Worm (Caenorhabditis elegans): Measurements from ENCODE around the gene cgef-1.
A peak's percentile ranks its signal among the peaks of the same experiment; 100 is the strongest.

The cgef-1 gene

DNA sequence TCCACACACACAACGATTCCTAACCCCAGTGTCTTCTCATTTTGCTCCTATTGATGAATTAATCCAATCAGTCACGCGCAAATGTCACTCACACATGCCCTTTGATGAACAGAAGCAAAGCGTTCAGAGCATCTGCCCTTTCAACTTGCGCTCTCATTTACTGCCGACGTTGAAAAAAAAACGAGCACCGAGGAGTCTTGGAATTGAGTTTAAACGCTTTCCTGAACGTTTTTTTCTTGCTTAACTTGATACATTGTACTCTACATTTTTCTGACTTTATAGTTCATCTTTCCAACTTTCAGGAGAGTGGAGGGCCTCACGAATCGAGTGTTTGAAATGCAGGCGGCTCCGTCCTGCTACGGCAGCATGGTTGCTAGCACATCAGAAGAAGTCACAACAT is at the start of gene cgef-1:
Gene cgef-1, plus strand, starts transcription at position 301 of the 400 bp plus-strand sequence.
- TF ChIP-seq B0310.2 (tag; optimal IDR thresholded peaks at IDR 0.05) (no peak), ceh-13 (GFP tag; optimal IDR thresholded peaks at IDR 0.05) (no peak), tbx-11 (GFP tag; IDR thresholded peaks at IDR 0.05) (no peak)

DNA sequence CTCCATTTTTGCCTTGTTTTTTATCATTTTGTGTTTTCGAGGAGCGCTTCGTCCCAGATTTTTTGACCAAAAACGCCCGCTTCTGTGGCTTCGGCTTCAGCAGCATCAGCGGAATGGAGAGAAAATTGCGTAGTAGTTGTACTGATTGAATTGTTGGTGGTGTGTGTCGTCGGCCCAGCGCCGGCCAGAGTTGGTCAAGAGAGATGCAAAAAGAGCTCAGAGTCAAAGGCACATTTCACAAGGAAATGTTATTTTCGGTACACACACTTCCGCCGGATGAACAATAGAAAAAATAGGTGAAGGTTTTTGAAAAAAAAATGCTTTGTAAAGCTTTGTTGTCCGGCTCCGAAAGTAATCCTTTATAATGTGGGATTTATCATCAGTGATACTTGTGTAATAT is 44.2 kb upstream of the cgef-1 start:
- TF ChIP-seq hnd-1 (tag; optimal IDR thresholded peaks at IDR 0.05) (no peak), F13C5.2 (tag; optimal IDR thresholded peaks at IDR 0.05) (no peak), scrt-1 (GFP tag; IDR thresholded peaks at IDR 0.05) (no peak), ets-7 (tag; optimal IDR thresholded peaks at IDR 0.05) (no peak), flt-1 (GFP tag; IDR thresholded peaks at IDR 0.05) (no peak), B0310.2 (tag; optimal IDR thresholded peaks at IDR 0.05) (no peak), hmbx-1 (tag; optimal IDR thresholded peaks at IDR 0.05) (no peak), tra-4 (tag; optimal IDR thresholded peaks at IDR 0.05) (no peak), ceh-13 (GFP tag; optimal IDR thresholded peaks at IDR 0.05) (no peak), ceh-36 (tag; optimal IDR thresholded peaks at IDR 0.05) (no peak), tbx-11 (GFP tag; IDR thresholded peaks at IDR 0.05) (no peak), aly-1 (tag; optimal IDR thresholded peaks at IDR 0.05) (no peak)

DNA sequence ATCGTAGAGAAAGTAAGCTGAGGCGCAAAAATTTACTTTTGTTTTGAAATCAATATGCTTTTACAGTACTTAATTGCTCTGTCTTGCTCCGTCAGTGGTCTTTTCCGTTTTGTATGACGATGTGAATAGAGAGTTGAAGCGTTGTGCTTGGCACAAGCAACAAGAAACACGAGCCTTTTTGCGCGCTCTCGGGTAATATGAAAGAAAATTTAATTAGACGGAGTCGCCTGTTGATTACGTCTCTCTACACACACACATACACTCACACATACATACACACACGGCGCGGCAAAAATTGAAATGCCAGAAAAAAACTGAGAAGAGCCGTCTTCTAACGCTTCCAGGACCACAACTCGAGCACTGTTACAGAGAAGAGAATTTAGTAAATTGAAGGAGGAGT is 42.0 kb upstream of the cgef-1 start:
- TF ChIP-seq ets-7 (tag; optimal IDR thresholded peaks at IDR 0.05) (no peak), ceh-36 (tag; optimal IDR thresholded peaks at IDR 0.05) (no peak), ceh-13 (GFP tag; optimal IDR thresholded peaks at IDR 0.05) (no peak), hmg-4 (GFP tag; optimal IDR thresholded peaks at IDR 0.05) (no peak), ama-1 (optimal IDR thresholded peaks at IDR 0.05) (no peak), scrt-1 (GFP tag; IDR thresholded peaks at IDR 0.05) (no peak), tbx-37 (GFP tag; conservative IDR thresholded peaks at IDR 0.05) (no peak), hmbx-1 (tag; optimal IDR thresholded peaks at IDR 0.05) (no peak), pes-1 (GFP tag; IDR thresholded peaks at IDR 0.05) (no peak), aly-1 (tag; optimal IDR thresholded peaks at IDR 0.05) (no peak), hnd-1 (tag; optimal IDR thresholded peaks at IDR 0.05) (no peak), F13C5.2 (tag; optimal IDR thresholded peaks at IDR 0.05) (no peak), tbx-11 (GFP tag; IDR thresholded peaks at IDR 0.05) (no peak), sea-1 (GFP tag; conservative IDR thresholded peaks at IDR 0.05) (no peak), tra-4 (tag; optimal IDR thresholded peaks at IDR 0.05) (no peak), B0310.2 (tag; optimal IDR thresholded peaks at IDR 0.05) (no peak)

DNA sequence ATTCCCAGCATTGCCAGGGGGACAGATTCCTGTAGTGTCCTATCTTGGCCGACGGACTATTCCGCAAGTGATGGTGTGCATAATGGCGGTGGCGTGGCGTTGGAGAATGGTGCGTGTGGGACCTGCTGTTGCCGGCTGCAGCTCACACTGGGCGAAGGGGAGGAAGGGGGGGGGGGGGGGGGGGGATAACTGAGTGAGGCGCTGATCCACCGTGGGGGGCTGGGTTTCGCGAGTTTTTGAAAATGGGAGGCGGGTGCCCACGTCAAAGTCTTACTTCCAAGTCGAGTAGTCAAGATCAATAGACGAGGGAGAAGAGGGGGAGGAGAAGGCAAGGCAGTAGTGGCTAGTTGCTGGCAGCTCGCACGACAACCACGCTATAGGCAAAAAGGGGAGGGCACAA is 40.4 kb upstream of the cgef-1 start:
- TF ChIP-seq ceh-36 (tag; optimal IDR thresholded peaks at IDR 0.05), result no peak
- TF ChIP-seq hmg-4 (GFP tag; optimal IDR thresholded peaks at IDR 0.05), result peak; percentile 61

DNA sequence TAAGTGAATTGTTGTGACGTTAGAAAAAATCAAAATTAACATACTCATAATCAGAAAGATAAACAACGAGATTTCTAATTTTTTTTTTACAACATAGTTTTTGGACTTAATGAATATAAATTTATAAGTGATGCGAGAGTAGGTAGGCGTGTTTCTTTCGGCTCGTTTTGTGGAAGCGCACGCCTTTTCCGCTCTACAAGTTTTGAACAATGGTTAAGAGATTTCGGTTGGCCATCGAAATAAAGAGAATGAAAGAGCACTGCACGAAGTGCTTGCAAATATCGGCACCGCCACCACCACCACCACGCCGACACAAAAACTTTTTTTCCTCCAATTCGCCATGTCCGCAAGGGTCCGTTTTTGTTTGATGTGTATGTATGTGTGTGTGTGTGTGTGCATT is 22.9 kb upstream of the cgef-1 start:
- TF ChIP-seq tra-4 (tag; optimal IDR thresholded peaks at IDR 0.05), result no peak
- no peak for TF ChIP-seq ets-7 (tag; optimal IDR thresholded peaks at IDR 0.05)
- TF ChIP-seq tbx-11 (GFP tag; IDR thresholded peaks at IDR 0.05), result no peak
- TF ChIP-seq F13C5.2 (tag; optimal IDR thresholded peaks at IDR 0.05), result no peak
- TF ChIP-seq scrt-1 (GFP tag; IDR thresholded peaks at IDR 0.05), result no peak
- no peak for TF ChIP-seq ceh-13 (GFP tag; optimal IDR thresholded peaks at IDR 0.05)
- TF ChIP-seq flt-1 (GFP tag; IDR thresholded peaks at IDR 0.05), result no peak
- no peak for TF ChIP-seq ceh-36 (tag; optimal IDR thresholded peaks at IDR 0.05)
- no peak for TF ChIP-seq hnd-1 (tag; optimal IDR thresholded peaks at IDR 0.05)
- no peak for TF ChIP-seq hmg-4 (GFP tag; optimal IDR thresholded peaks at IDR 0.05)
- no peak for TF ChIP-seq sea-1 (GFP tag; conservative IDR thresholded peaks at IDR 0.05)
- TF ChIP-seq hmbx-1 (tag; optimal IDR thresholded peaks at IDR 0.05), result no peak
- TF ChIP-seq B0310.2 (tag; optimal IDR thresholded peaks at IDR 0.05), result no peak
- no peak for TF ChIP-seq ama-1 (optimal IDR thresholded peaks at IDR 0.05)

DNA sequence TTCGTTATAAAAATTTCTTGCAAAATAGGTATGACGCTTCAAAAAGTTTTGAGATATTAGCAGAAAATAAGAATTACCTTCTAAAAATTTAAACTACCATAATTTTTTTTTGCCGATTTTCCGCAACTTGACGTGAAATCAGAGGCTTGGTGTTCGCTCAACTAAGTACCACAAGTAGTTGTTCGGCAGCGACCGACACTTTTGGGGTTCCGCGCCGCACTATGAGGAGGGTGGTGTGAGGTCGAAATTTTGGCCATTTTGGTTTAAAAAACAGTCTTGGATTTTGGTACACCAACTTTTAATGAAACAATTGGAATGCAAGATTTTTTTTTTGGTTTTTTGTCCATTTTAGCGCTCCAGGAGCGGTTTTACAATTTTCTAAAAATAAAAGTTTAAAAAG is 19.0 kb upstream of the cgef-1 start:
- TF ChIP-seq tra-4 (tag; optimal IDR thresholded peaks at IDR 0.05) (no peak), aly-1 (tag; optimal IDR thresholded peaks at IDR 0.05) (no peak)

DNA sequence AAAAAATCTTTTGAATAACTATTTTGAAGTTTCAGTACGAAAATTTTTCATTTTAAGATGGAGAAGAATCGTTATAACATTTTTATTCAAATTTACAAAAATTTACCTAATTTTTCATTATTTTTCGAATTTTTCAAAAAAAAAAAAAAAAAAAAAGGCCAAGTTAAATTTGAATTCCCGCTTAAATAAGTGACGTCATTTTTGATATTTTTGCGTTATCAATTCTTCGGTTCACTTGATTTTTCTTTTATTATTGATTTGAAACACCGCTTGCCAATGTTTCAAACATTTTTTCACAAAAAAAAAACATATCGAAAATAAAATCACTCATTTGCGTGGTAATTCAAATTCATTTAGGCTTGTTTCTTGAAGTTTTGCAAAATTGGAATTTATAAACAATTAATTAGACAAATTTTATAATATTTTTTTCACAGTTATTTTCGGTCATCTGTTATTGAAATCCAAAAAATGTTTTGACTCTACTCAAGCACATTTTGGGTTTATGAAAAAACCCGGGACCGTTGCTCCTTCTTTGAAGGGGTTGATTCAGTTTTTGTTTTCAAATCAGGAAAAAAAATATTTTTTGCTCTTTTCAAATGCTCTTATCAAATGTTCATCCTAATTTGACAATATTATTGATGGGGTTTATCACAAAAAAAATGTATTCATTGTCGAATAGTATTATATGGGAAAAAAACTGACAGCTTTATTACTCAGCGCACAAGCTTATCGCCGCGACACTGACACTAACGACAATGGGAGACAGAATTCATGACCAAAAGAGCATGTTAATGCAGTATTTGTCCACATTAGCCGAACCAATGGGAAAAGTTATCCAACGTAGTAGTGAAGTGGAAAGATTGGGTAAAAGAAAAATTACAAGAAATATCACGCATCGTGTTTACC is 17.6 kb upstream of the cgef-1 start:
- TF ChIP-seq pes-1 (GFP tag; IDR thresholded peaks at IDR 0.05) (no peak), ceh-36 (tag; optimal IDR thresholded peaks at IDR 0.05) (no peak), scrt-1 (GFP tag; IDR thresholded peaks at IDR 0.05) (no peak), B0310.2 (tag; optimal IDR thresholded peaks at IDR 0.05) (no peak), tra-4 (tag; optimal IDR thresholded peaks at IDR 0.05) (no peak), aly-1 (tag; optimal IDR thresholded peaks at IDR 0.05) (no peak), ceh-13 (GFP tag; optimal IDR thresholded peaks at IDR 0.05) (no peak), hmbx-1 (tag; optimal IDR thresholded peaks at IDR 0.05) (no peak), hmg-4 (GFP tag; optimal IDR thresholded peaks at IDR 0.05) (no peak), ets-7 (tag; optimal IDR thresholded peaks at IDR 0.05) (no peak), ama-1 (optimal IDR thresholded peaks at IDR 0.05) (no peak), hnd-1 (tag; optimal IDR thresholded peaks at IDR 0.05) (no peak), flt-1 (GFP tag; IDR thresholded peaks at IDR 0.05) (no peak), sea-1 (GFP tag; conservative IDR thresholded peaks at IDR 0.05) (no peak), tbx-11 (GFP tag; IDR thresholded peaks at IDR 0.05) (no peak), tbx-37 (GFP tag; conservative IDR thresholded peaks at IDR 0.05) (no peak), F13C5.2 (tag; optimal IDR thresholded peaks at IDR 0.05) (no peak)
